Fruit fly (Drosophila melanogaster): Measurements from ENCODE around the gene LeuRS.

The LeuRS gene

DNA sequence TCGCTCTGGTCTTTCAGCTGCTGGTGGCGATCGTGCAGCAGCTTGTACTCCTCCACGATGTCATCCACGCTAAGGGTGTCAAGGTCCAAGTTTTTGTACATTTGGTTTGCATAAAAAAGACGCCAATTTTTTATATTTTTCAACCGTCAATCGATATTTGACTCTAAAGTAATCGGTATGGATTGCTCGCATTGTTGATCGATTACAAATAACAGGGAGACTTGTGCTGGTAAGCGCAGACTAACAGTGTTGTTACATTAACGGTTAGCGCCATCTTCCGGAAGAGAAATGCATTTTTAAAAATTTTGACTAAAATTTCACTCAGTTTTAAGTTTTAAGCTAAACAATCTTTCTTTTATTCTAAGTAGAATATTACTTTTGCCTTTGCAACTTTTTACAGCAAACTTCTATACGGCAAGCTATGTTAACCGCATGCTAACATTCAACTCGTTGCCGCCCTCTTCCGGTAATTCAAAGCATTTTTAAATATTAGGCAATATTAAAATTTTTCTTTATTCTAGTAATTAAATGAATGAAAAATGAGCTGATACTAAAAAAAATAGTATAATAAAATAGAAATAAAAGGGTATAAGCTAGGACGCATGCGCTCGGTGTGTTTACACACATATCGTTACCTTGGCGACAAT, 15.9 kb upstream of the LeuRS start, which contains the start of the genes Spindly and IFT57:
Gene Spindly, minus strand, starts transcription at position 132 of the 647 bp plus-strand sequence.
Gene IFT57, plus strand, starts transcription at position 604 of the 647 bp plus-strand sequence.
- TF ChIP-seq foxo (GFP tag; optimal IDR thresholded peaks at IDR 0.05) (no peak), Myc (optimal IDR thresholded peaks at IDR 0.05) (peak; percentile 58), HLH106 (tag; optimal IDR thresholded peaks at IDR 0.05) (no peak), Dfd (GFP tag; optimal IDR thresholded peaks at IDR 0.05) (no peak)

DNA sequence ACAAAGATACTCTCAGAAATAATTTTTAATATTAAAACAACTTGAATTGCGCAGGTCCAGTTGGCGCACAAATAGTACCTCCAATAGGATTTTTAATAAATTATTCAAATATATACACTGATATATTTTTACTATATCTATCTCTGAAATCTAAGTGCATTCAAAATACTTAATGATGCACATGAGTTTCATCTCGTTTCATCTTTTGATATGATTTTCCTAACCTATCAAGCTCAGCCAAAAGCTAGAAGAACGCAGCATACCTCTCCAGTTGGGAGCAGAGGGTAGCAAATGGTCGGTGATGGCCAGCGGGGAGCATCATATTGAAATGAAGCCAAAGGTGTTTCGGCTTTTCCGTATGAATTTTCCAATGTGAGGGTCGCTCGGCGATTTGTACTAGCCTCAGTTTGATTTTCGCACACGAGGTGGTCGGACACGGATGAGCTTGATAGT, 10.3 kb upstream of the LeuRS start, which contains the start of gene CG8852:
Gene CG8852, plus strand, starts transcription at position 403 of the 453 bp plus-strand sequence.
- TF ChIP-seq usp (GFP tag; optimal IDR thresholded peaks at IDR 0.05): no peak

DNA sequence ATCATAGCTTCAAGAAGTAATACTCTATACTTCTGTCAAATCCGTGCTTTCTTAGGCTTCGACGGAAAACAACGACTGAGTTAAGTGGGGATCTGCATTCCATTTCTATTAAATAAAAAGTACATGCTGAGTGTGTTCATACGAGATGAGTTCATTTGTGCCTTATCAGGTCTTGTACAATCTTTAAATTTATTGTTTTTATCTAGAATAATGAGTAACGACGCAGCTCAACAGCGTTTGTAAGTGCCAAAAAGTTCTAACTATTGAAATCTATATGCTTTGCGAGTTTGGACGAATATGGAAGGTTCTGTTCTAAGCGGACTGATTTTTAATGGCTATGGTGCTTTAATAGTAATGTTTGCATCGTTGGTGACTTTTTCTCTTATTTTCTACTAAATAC, 9.5 kb upstream of the LeuRS start, which contains the start of gene Sr-CIV:
Gene Sr-CIV, minus strand, starts transcription at position 101 of the 400 bp plus-strand sequence.
- no peak for TF ChIP-seq Rel (GFP tag; optimal IDR thresholded peaks at IDR 0.05)
- no peak for TF ChIP-seq Rel (tag; optimal IDR thresholded peaks at IDR 0.05)
- no peak for TF ChIP-seq psq (GFP tag; optimal IDR thresholded peaks at IDR 0.05)
- no peak for TF ChIP-seq CG32264 (GFP tag; optimal IDR thresholded peaks at IDR 0.05)
- no peak for TF ChIP-seq fru (GFP tag; optimal IDR thresholded peaks at IDR 0.05)
- TF ChIP-seq dsf (GFP tag; optimal IDR thresholded peaks at IDR 0.05; ENCODE audit: borderline replicate concordance): no peak
- TF ChIP-seq br (GFP tag; optimal IDR thresholded peaks at IDR 0.05): no peak
- TF ChIP-seq Hr83 (GFP tag; optimal IDR thresholded peaks at IDR 0.05; ENCODE audit: poor library complexity, severe bottlenecking): no peak
- no peak for TF ChIP-seq sage (GFP tag; optimal IDR thresholded peaks at IDR 0.05)
- no peak for TF ChIP-seq Dif (GFP tag; optimal IDR thresholded peaks at IDR 0.05; ENCODE audit: partially characterized antibody)
- no peak for TF ChIP-seq Mio (GFP tag; optimal IDR thresholded peaks at IDR 0.05)
- TF ChIP-seq lola (GFP tag; optimal IDR thresholded peaks at IDR 0.05): no peak
- no peak for TF ChIP-seq h (GFP tag; optimal IDR thresholded peaks at IDR 0.05)

DNA sequence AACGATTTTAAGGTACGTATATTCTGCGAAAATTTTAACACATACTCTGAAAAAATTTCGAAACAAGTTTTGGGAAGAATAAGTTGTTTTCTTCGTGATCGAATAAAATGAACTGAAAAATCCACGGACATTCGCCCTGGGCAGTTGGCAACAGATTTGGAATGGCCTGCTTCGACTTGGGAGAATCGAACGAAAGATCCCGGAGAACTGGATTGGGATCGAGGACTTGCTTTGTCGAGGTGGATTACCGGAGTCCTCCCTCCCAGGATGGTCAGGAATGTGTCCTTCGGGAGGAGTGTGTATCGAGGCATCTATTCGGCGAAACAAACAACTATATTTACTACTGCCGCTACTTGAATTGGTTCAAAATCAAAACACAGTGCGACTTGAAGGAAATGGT, 5.1 kb upstream of the LeuRS start, which contains the start of the genes CG3213 and CG8851:
Gene CG3213, minus strand, starts transcription at position 101 of the 400 bp plus-strand sequence.
Gene CG8851, plus strand, starts transcription at position 127 of the 400 bp plus-strand sequence.
- no peak for TF ChIP-seq rgr (GFP tag; optimal IDR thresholded peaks at IDR 0.05)
- no peak for TF ChIP-seq Abd-B (GFP tag; optimal IDR thresholded peaks at IDR 0.05)
- TF ChIP-seq br (GFP tag; optimal IDR thresholded peaks at IDR 0.05): no peak
- TF ChIP-seq dl (GFP tag; optimal IDR thresholded peaks at IDR 0.05; ENCODE audit: insufficient read depth in 1 of 2, partially characterized antibody in 2 of 2): no peak
- no peak for TF ChIP-seq Jra (GFP tag; optimal IDR thresholded peaks at IDR 0.05)
- no peak for TF ChIP-seq dsf (GFP tag; optimal IDR thresholded peaks at IDR 0.05; ENCODE audit: borderline replicate concordance)
- TF ChIP-seq psq (GFP tag; optimal IDR thresholded peaks at IDR 0.05): no peak
- no peak for TF ChIP-seq Vsx2 (GFP tag; optimal IDR thresholded peaks at IDR 0.05; ENCODE audit: partially characterized antibody)
- no peak for TF ChIP-seq lola (GFP tag; optimal IDR thresholded peaks at IDR 0.05)
- TF ChIP-seq Dfd (GFP tag; optimal IDR thresholded peaks at IDR 0.05): no peak
- TF ChIP-seq Hnf4 (GFP tag; optimal IDR thresholded peaks at IDR 0.05): no peak
- no peak for TF ChIP-seq Myc (optimal IDR thresholded peaks at IDR 0.05)
- no peak for TF ChIP-seq woc (GFP tag; optimal IDR thresholded peaks at IDR 0.05)
- no peak for TF ChIP-seq Rel (GFP tag; optimal IDR thresholded peaks at IDR 0.05)
- TF ChIP-seq Rel (tag; optimal IDR thresholded peaks at IDR 0.05): no peak
- no peak for TF ChIP-seq usp (GFP tag; optimal IDR thresholded peaks at IDR 0.05)

DNA sequence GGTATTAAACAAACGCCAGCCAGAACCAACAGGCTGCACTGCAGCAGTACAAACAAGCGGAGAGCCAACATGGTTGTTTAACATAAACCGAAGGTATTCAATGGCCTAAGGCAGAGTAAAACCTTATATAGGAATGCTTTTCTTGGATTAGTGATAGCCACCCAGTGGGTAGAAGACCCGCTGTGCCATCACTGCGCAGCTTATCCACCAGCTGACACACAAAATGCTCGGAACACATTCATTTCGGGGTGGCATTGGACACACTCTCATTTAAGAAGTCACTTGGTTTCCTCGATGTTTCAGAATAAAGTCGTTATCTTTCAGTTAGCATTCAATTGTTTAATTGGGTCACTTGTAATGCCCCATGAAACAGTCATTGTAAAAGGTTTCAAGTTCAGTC, 4.5 kb downstream of the LeuRS start, which contains the start of gene CG31954:
Gene CG31954, minus strand, starts transcription at position 101 of the 400 bp plus-strand sequence.
- TF ChIP-seq Mio (GFP tag; optimal IDR thresholded peaks at IDR 0.05) (no peak), Hr83 (GFP tag; optimal IDR thresholded peaks at IDR 0.05; ENCODE audit: poor library complexity, severe bottlenecking) (no peak), tai (GFP tag; optimal IDR thresholded peaks at IDR 0.05) (no peak), ey (GFP tag; optimal IDR thresholded peaks at IDR 0.05) (no peak), sv (GFP tag; optimal IDR thresholded peaks at IDR 0.05) (no peak), N (GFP tag; optimal IDR thresholded peaks at IDR 0.05) (no peak), br (GFP tag; optimal IDR thresholded peaks at IDR 0.05) (no peak), Vsx2 (GFP tag; optimal IDR thresholded peaks at IDR 0.05; ENCODE audit: partially characterized antibody) (no peak), dsf (GFP tag; optimal IDR thresholded peaks at IDR 0.05; ENCODE audit: borderline replicate concordance) (no peak), fru (GFP tag; optimal IDR thresholded peaks at IDR 0.05) (no peak), lola (GFP tag; optimal IDR thresholded peaks at IDR 0.05) (no peak), sage (GFP tag; optimal IDR thresholded peaks at IDR 0.05) (no peak), Myc (optimal IDR thresholded peaks at IDR 0.05) (no peak), dl (GFP tag; optimal IDR thresholded peaks at IDR 0.05; ENCODE audit: insufficient read depth in 1 of 2, partially characterized antibody in 2 of 2) (no peak), jim (GFP tag; optimal IDR thresholded peaks at IDR 0.05) (no peak), pan (optimal IDR thresholded peaks at IDR 0.05) (no peak), CG32264 (GFP tag; optimal IDR thresholded peaks at IDR 0.05) (no peak), Rel (GFP tag; optimal IDR thresholded peaks at IDR 0.05) (no peak), Rel (tag; optimal IDR thresholded peaks at IDR 0.05) (no peak)
